Fruit fly (Drosophila melanogaster): Measurements from ENCODE around the gene CG31087.

- TF ChIP-seq CG11902 (GFP tag; optimal IDR thresholded peaks at IDR 0.05) (no peak), Hr39 (GFP tag; optimal IDR thresholded peaks at IDR 0.05) (no peak), cyc (GFP tag; optimal IDR thresholded peaks at IDR 0.05) (no peak), OdsH (GFP tag; optimal IDR thresholded peaks at IDR 0.05) (no peak)
Measured at dm6 chr3R:25283209-25283670, 30.4 kb downstream of the CG31087 start, which contains the start of gene CG31300.

All from whole organism, prepupa.